Fruit fly (Drosophila melanogaster) whole organism, wandering third instar larva: ENCODE measurements around the gene Plc21C.

Experiments
- Abd-B ChIP-seq: fragments of >200 bp; optimal IDR thresholded peaks from 2 replicates; lab custom pipeline; 2017; ENCODE audit warnings: missing biosample characterization, missing genetic modification characterization
- Dif ChIP-seq: fragments of 200-275, 200-300 bp; sonication (Bioruptor generic); optimal IDR thresholded peaks from 2 replicates; lab custom pipeline; 2018; ENCODE audit warnings: missing biosample characterization, missing genetic modification characterization; ENCODE audit not compliant: partially characterized antibody
- dl ChIP-seq, 2 experiments: fragments of 175-275, 200-275 bp in 1 of 2; fragments of 200-275 bp in 1 of 2; sonication (Bioruptor generic); optimal IDR thresholded peaks; lab custom pipeline; 2018; ENCODE audit warnings: mild to moderate bottlenecking in 2 of 2, missing biosample characterization in 2 of 2, missing genetic modification characterization in 2 of 2, moderate library complexity in 2 of 2; ENCODE audit not compliant: partially characterized antibody in 2 of 2, insufficient read depth in 1 of 2
- fru ChIP-seq: fragments of 200-800 bp; sonication (Bioruptor generic); optimal IDR thresholded peaks from 3 replicates; lab custom pipeline; 2016; ENCODE audit warnings: missing biosample characterization, mild to moderate bottlenecking, missing genetic modification characterization
- h ChIP-seq: fragments of 200-800 bp; sonication (Bioruptor generic); optimal IDR thresholded peaks from 3 replicates; lab custom pipeline; 2016; ENCODE audit warnings: missing biosample characterization, mild to moderate bottlenecking, missing genetic modification characterization
- jim ChIP-seq: fragments of 175-275, 200-325 bp; sonication (Bioruptor generic); optimal IDR thresholded peaks from 2 replicates; lab custom pipeline; 2016; ENCODE audit warnings: missing biosample characterization, mild to moderate bottlenecking, missing genetic modification characterization
- lola ChIP-seq: fragments of >200 bp; optimal IDR thresholded peaks from 2 replicates; lab custom pipeline; 2017; ENCODE audit warnings: missing biosample characterization, missing genetic modification characterization
- usp ChIP-seq: fragments of >200 bp; optimal IDR thresholded peaks from 2 replicates; lab custom pipeline; 2017; ENCODE audit warnings: missing biosample characterization, missing genetic modification characterization

DNA sequence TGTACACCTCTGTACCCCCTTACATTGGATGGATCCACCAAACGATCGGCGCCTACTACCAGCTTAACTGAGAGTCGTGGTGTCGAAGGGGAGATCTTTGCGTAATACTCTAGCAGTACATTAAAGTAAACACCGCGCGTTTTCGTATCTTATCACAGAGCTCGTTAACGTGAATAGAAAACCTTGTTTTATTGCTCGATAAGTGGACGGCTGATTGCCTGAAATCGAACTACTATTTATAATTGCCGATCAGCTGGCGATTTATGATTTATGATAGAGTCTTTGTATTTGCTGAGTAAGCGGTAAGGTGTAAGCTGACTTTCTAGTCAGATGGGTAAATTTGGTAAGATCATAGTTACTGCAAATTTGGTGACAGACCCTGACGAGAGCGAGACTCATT is 17.2 kb downstream of the Plc21C start:
- TF ChIP-seq h (GFP tag; lab: Kevin White, UChicago), result no peak
- no peak for TF ChIP-seq usp (GFP tag; lab: Kevin White, UChicago)
- TF ChIP-seq jim (GFP tag; lab: Kevin White, UChicago), result no peak
- no peak for TF ChIP-seq dl (GFP tag; optimal IDR thresholded peaks at IDR 0.05; lab: Kevin White, UChicago; ENCODE audit: insufficient read depth in 1 of 2, partially characterized antibody in 2 of 2)
- no peak for TF ChIP-seq Dif (GFP tag; lab: Kevin White, UChicago)
- no peak for TF ChIP-seq lola (GFP tag; lab: Kevin White, UChicago)
- no peak for TF ChIP-seq fru (GFP tag; lab: Kevin White, UChicago)
- no peak for TF ChIP-seq Abd-B (GFP tag; lab: Kevin White, UChicago)
